Worm (Caenorhabditis elegans): ENCODE measurements around the gene srx-21.

Gene srx-21

DNA sequence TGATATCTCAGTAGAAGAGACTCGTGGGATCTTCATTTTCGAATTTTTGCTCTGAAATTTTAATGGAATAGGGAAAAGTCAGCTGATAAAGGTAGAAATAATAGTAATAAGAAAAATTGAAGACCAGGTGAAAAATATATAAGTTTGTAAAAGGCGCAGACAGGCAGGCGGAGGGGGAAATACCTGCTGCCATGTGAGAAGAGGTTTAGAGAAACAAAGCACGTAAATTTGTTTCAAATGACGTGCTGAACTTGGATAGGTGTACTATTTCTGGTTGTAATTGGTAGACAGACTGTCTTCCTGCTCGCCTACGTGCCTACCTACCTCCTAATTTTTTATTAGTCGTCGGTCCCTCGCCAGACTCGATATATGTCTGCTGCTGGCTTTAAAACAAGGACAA, 9.4 kb upstream of the srx-21 start, which contains the start of gene nhr-180:
Gene nhr-180, minus strand, starts transcription at position 52 of the 400 bp plus-strand sequence.
- no peak for TF ChIP-seq hrde-1 (tag; optimal IDR thresholded peaks at IDR 0.05; ENCODE audit: borderline replicate concordance)
- no peak for TF ChIP-seq madf-10 (tag; optimal IDR thresholded peaks at IDR 0.05)
- no peak for TF ChIP-seq rec-8 (tag; optimal IDR thresholded peaks at IDR 0.05)
- peak; percentile 58 for TF ChIP-seq nhr-80 (tag; optimal IDR thresholded peaks at IDR 0.05)
- TF ChIP-seq attf-5 (GFP tag; optimal IDR thresholded peaks at IDR 0.05) = peak; percentile 23
- peak; percentile 47; the same call in 1 of the 2 replicates for TF ChIP-seq hmg-1.2 (GFP tag; IDR thresholded peaks at IDR 0.05)

DNA sequence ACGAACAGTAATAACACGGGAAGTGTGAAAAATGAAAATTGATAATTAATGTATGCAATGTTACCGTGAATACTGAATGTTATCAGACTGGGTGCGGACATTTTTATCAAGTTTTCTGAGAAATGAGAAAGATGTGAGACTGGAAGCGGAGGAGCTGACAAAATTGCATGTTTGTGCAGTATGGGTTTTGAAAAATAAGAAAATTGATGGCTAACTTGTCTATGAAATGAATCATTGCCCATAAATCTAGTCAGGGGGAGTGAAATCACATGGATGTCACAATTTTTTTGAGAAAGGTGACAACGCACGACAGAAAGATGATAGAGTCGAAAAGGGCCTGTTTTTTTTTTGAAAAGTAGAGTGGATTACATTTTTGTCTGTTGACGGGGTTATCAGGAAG, 5.5 kb upstream of the srx-21 start, which contains the start of gene sru-24:
Gene sru-24, minus strand, starts transcription at position 101 of the 400 bp plus-strand sequence.
- TF ChIP-seq ceh-27 (GFP tag; optimal IDR thresholded peaks at IDR 0.05) (no peak), nhr-90 (tag; optimal IDR thresholded peaks at IDR 0.05) (no peak), zim-3 (tag; optimal IDR thresholded peaks at IDR 0.05) (no peak), Y79H2A.3 (GFP tag; conservative IDR thresholded peaks at IDR 0.05) (no peak), gei-17 (GFP tag; optimal IDR thresholded peaks at IDR 0.05) (no peak)

DNA sequence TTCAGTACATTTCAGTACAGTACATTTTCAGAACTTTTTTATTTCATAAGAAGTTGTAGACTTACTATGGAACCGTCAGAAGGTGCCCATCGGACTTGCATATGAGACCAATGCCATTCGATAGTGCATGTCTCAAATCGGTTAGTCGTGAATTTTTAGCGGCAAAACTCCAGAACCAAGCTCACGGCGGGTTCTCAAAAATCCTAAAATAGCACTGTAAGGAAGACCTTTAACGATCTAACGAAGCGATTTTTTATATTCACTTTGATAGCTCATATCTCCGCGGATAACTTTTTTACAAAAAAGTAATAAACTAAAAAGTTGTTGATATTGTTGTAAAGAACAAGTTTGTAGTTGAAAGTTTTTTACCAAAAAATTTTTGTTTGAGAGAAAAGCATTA, 2.6 kb upstream of the srx-21 start, which contains the start of gene sru-25:
Gene sru-25, minus strand, starts transcription at position 101 of the 400 bp plus-strand sequence.
- no peak for TF ChIP-seq atf-7 (tag; optimal IDR thresholded peaks at IDR 0.05)
- no peak for TF ChIP-seq ztf-22 (GFP tag; optimal IDR thresholded peaks at IDR 0.05)
- no peak for TF ChIP-seq lir-1 (GFP tag; conservative IDR thresholded peaks at IDR 0.05)
- TF ChIP-seq cebp-2 (GFP tag; IDR thresholded peaks at IDR 0.05) = no peak
- TF ChIP-seq lsy-27 (tag; optimal IDR thresholded peaks at IDR 0.05; ENCODE audit: borderline replicate concordance, insufficient read depth) = no peak

DNA sequence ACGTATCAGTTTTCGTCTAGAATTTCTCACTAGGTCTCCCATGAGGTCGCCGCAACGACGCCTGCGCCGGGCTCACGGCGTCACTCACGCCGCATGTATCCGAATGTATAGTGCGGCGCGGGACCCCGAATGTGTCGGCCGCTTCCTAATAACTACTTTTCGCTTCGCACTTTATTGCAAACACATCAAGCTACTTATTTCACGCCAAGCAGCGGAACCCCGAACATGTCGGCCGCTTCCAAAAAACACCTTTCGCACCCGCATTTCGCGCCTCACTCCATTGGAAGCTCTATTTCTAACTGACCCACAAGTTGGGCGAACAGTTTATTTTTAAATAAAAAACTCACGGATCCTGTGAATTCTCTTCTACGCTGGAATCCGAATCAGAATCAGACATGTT, 744 bp upstream of the srx-21 start:
- TF ChIP-seq ztf-28 (GFP tag; IDR thresholded peaks at IDR 0.05) = no peak
- 0 out of 2 replicates have a peak, but pooled peaks have one; percentile 42 for TF ChIP-seq zfh-2 (GFP tag; conservative IDR thresholded peaks at IDR 0.05)
- TF ChIP-seq let-607 (tag; optimal IDR thresholded peaks at IDR 0.05) = no peak
- TF ChIP-seq snpc-4 (GFP tag; optimal IDR thresholded peaks at IDR 0.05) = no peak
- TF ChIP-seq snpc-4 (tag; optimal IDR thresholded peaks at IDR 0.05) = peak in 2 of 4 experiments; percentile 78 to 88
- TF ChIP-seq snpc-1.1 (tag; optimal IDR thresholded peaks at IDR 0.05; ENCODE audit: insufficient read depth) = peak; percentile 54
- no peak for TF ChIP-seq sdz-38 (tag; optimal IDR thresholded peaks at IDR 0.05)

DNA sequence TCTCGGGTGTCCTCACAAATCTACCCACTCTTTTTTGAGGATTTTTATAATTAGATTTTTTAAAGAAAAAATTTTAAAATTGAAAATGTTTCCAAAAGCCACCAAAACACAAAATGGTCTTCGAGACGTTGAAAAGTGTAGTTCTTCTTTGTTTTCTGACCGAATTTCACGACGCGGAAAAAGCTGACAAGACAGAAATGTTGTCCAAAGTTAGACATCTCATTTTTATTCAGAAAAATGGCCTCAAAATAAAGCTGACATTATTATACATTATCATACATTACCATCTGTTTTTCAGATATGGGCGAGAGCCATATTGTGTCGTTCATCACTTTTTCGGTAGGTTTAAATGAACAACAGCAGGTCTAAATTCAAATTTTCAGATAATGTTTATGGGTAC, 2.8 kb downstream of the srx-21 start, which contains the start of gene srx-22:
Gene srx-22, plus strand, starts transcription at position 301 of the 400 bp plus-strand sequence.
- TF ChIP-seq F55B11.4 (tag; optimal IDR thresholded peaks at IDR 0.05; ENCODE audit: borderline replicate concordance, insufficient read depth) = no peak
- no peak for TF ChIP-seq lin-54 (GFP tag; optimal IDR thresholded peaks at IDR 0.05)
- TF ChIP-seq Y56A3A.18 (GFP tag; IDR thresholded peaks at IDR 0.05) = no peak
- no peak for TF ChIP-seq lin-26 (GFP tag; IDR thresholded peaks at IDR 0.05)
- no peak for TF ChIP-seq ceh-79 (tag; optimal IDR thresholded peaks at IDR 0.05)

DNA sequence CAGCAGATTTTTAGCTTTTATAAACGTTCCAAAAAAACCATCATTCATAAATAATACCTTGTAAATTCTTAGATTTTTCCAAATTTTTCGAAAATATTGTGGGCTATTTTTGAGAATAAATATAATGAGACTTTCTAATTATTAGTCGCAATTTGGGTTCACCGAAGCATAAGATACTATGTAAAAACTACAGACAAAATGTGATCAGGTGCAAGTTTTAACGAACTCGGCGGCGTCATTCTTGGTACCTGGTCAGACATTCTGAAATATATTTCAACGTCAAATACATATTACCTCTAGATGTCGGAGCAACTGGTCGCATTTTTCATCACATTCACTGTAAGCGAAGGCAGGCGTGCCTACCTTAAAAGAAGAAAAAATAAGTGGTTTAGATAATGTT, 5.2 kb downstream of the srx-21 start, which contains the start of gene srx-23:
Gene srx-23, plus strand, starts transcription at position 301 of the 400 bp plus-strand sequence.
- no peak for TF ChIP-seq akir-1 (GFP tag; optimal IDR thresholded peaks at IDR 0.05)
- no peak for TF ChIP-seq ekl-4 (GFP tag; IDR thresholded peaks at IDR 0.05)
- no peak for TF ChIP-seq snpc-1.3 (tag; optimal IDR thresholded peaks at IDR 0.05; ENCODE audit: insufficient read depth)
- no peak for TF ChIP-seq ztf-28 (GFP tag; IDR thresholded peaks at IDR 0.05)
- no peak for TF ChIP-seq die-1 (tag; optimal IDR thresholded peaks at IDR 0.05)
- TF ChIP-seq chd-7 (tag; optimal IDR thresholded peaks at IDR 0.05) = no peak
- TF ChIP-seq aptf-3 (GFP tag; IDR thresholded peaks at IDR 0.05) = no peak
- no peak for TF ChIP-seq ztf-6 (GFP tag; IDR thresholded peaks at IDR 0.05)
- no peak for TF ChIP-seq nfyb-1 (GFP tag; IDR thresholded peaks at IDR 0.05)
- no peak for TF ChIP-seq lir-1 (GFP tag; conservative IDR thresholded peaks at IDR 0.05)
- TF ChIP-seq ccch-3 (GFP tag; optimal IDR thresholded peaks at IDR 0.05) = no peak
- no peak for TF ChIP-seq sdz-38 (tag; optimal IDR thresholded peaks at IDR 0.05)
